Fruit fly (Drosophila melanogaster) whole organism, larva: ENCODE data around the gene CG14357.

ENCODE experiments used
- noc ChIP-seq: fragments of 200-800 bp; sonication (Bioruptor generic); optimal IDR thresholded peaks from 3 replicates; lab custom pipeline; 2019; ENCODE audit warnings: missing biosample characterization, mild to moderate bottlenecking, missing genetic modification characterization, moderate library complexity

The CG14357 gene

dm6 chr3R:14107597-14107996 is 4.4 kb downstream of the CG14357 start:
- TF ChIP-seq noc (tag; lab: Kevin White, UChicago) = no peak

dm6 chr3R:14103022-14103421 is 8.9 kb downstream of the CG14357 start, which contains the start of gene PK1-R:
PK1-R (minus strand) TSS chr3R:14103122.
- TF ChIP-seq noc (tag; lab: Kevin White, UChicago) = no peak

dm6 chr3R:14100962-14101361 is 11.0 kb downstream of the CG14357 start:
- TF ChIP-seq noc (tag; lab: Kevin White, UChicago) = no peak

- no peak for TF ChIP-seq noc (tag; lab: Kevin White, UChicago)
Observed at dm6 chr3R:14098527-14099109, 13.3 kb downstream of the CG14357 start.

- TF ChIP-seq noc (tag; lab: Kevin White, UChicago) = no peak
Observed at dm6 chr3R:14097980-14098379, 14.0 kb downstream of the CG14357 start, which contains the start of gene CG9920. CG9920 (minus strand) TSS chr3R:14098080.

dm6 chr3R:14096792-14097191 is 15.2 kb downstream of the CG14357 start, which contains the start of gene CCHa1:
CCHa1 (minus strand) TSS chr3R:14096835.
- no peak for TF ChIP-seq noc (tag; lab: Kevin White, UChicago)

dm6 chr3R:14095916-14096315 is 16.1 kb downstream of the CG14357 start:
- TF ChIP-seq noc (tag; lab: Kevin White, UChicago) = no peak

- no peak for TF ChIP-seq noc (tag; lab: Kevin White, UChicago)
Observed at dm6 chr3R:14095428-14095827, 16.5 kb downstream of the CG14357 start.

- no peak for TF ChIP-seq noc (tag; lab: Kevin White, UChicago)
Observed at dm6 chr3R:14088887-14089567, 22.9 kb downstream of the CG14357 start, which contains the start of gene Npc2b. Npc2b (plus strand) TSS chr3R:14089517.

- TF ChIP-seq noc (tag; lab: Kevin White, UChicago) = no peak
Observed at dm6 chr3R:14088157-14088556, 23.8 kb downstream of the CG14357 start.

dm6 chr3R:14085555-14085954 is 26.4 kb downstream of the CG14357 start:
- TF ChIP-seq noc (tag; lab: Kevin White, UChicago) = no peak

- TF ChIP-seq noc (tag; lab: Kevin White, UChicago) = no peak
Observed at dm6 chr3R:14081526-14081925, 30.4 kb downstream of the CG14357 start.

- no peak for TF ChIP-seq noc (tag; lab: Kevin White, UChicago)
Observed at dm6 chr3R:14077026-14077425, 34.9 kb downstream of the CG14357 start.

dm6 chr3R:14070664-14071063 is 41.3 kb downstream of the CG14357 start:
- no peak for TF ChIP-seq noc (tag; lab: Kevin White, UChicago)

- TF ChIP-seq noc (tag; lab: Kevin White, UChicago) = no peak
Observed at dm6 chr3R:14070096-14070495, 41.9 kb downstream of the CG14357 start.

dm6 chr3R:14067904-14068636 is 43.9 kb downstream of the CG14357 start:
- no peak for TF ChIP-seq noc (tag; lab: Kevin White, UChicago)
